Fruit fly (Drosophila melanogaster): Measurements from ENCODE around the gene CG7173.

- no peak for TF ChIP-seq Myc (optimal IDR thresholded peaks at IDR 0.05)
- TF ChIP-seq insv (optimal IDR thresholded peaks at IDR 0.05), result no peak
- no peak for TF ChIP-seq h (optimal IDR thresholded peaks at IDR 0.05)
- TF ChIP-seq ttk (optimal IDR thresholded peaks at IDR 0.05), result no peak
- no peak for TF ChIP-seq psq (optimal IDR thresholded peaks at IDR 0.05)
These were observed 23.7 kb downstream of the CG7173 start, which contains the start of gene ppk5 for dm6 chr3L:21534360-21534759.

Data from Kc167 (cell line).